Worm (Caenorhabditis elegans): ENCODE results near the gene C46A5.6.

DNA sequence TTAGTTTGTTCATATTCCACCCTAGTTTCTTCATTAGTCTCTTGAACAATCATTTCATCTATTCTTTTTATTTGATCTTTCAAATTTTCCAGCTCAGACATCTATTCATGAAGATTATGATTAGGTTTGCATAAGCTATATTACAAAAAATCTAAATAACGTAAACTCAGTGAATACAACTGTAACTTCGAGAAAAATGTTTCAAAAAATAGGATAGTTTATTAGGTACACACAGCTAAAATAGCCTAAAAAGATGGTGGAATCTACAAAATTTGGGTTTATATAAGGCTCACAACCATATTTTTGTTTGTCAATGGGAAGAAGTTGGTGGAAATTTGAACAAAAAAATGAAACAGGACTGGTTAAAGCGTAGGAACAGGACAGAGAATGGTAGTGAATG lies 49.1 kb upstream of the C46A5.6 start, which contains the start of gene zgpa-1:
- TF ChIP-seq nhr-71 (tag; optimal IDR thresholded peaks at IDR 0.05) (no peak), pqm-1 (tag; optimal IDR thresholded peaks at IDR 0.05) (no peak), grh-1 (GFP tag; IDR thresholded peaks at IDR 0.05) (no peak), elt-3 (tag; optimal IDR thresholded peaks at IDR 0.05) (no peak)

All from whole organism, L1 larva.